Fruit fly (Drosophila melanogaster): ENCODE measurements around the gene CG42688.
A peak's percentile ranks its signal among the peaks of the same experiment; 100 is the strongest.

Gene CG42688

dm6 chr2L:19190195-19190594 lies 7.6 kb upstream of the CG42688 start, which contains the start of gene drl (continued):
- TF ChIP-seq Oli (tag; optimal IDR thresholded peaks at IDR 0.05) (no peak), CG18599 (GFP tag; optimal IDR thresholded peaks at IDR 0.05) (no peak), TFAM (GFP tag; optimal IDR thresholded peaks at IDR 0.05) (no peak), HHEX (GFP tag; optimal IDR thresholded peaks at IDR 0.05) (peak; percentile 44), wek (GFP tag; optimal IDR thresholded peaks at IDR 0.05) (peak; percentile 64), da (GFP tag; optimal IDR thresholded peaks at IDR 0.05) (no peak), croc (GFP tag; conservative IDR thresholded peaks at IDR 0.05) (no peak), BEAF-32 (GFP tag; optimal IDR thresholded peaks at IDR 0.05) (no peak), br (optimal IDR thresholded peaks at IDR 0.05) (no peak), sug (tag; optimal IDR thresholded peaks at IDR 0.05) (peak; percentile 15), Hr78 (GFP tag; optimal IDR thresholded peaks at IDR 0.05) (peak in 1 of 2 experiments; percentile 11), CG2202 (tag; optimal IDR thresholded peaks at IDR 0.05) (peak; percentile 0), slbo (GFP tag; IDR thresholded peaks at IDR 0.05) (no peak), HmgD (GFP tag; optimal IDR thresholded peaks at IDR 0.05) (peak; percentile 23), Optix (GFP tag; IDR thresholded peaks at IDR 0.05) (no peak), CG8359 (GFP tag; optimal IDR thresholded peaks at IDR 0.05; ENCODE audit: borderline replicate concordance) (peak; percentile 8), Drgx (GFP tag; IDR thresholded peaks at IDR 0.05) (0 out of 2 replicates have a peak, but pooled peaks have one; percentile 10), lilli (GFP tag; optimal IDR thresholded peaks at IDR 0.05) (peak; percentile 4), onecut (GFP tag; IDR thresholded peaks at IDR 0.05) (peak; percentile 27; the same call in 1 of the 2 replicates), chm (GFP tag; IDR thresholded peaks at IDR 0.05) (peak; percentile 93), CG15073 (GFP tag; optimal IDR thresholded peaks at IDR 0.05) (no peak), fd3F (GFP tag; optimal IDR thresholded peaks at IDR 0.05) (no peak), CG14860 (GFP tag; IDR thresholded peaks at IDR 0.05; ENCODE audit: partially characterized antibody) (no peak), z (GFP tag; IDR thresholded peaks at IDR 0.05) (no peak), eyg (GFP tag; optimal IDR thresholded peaks at IDR 0.05) (no peak), CG4282 (GFP tag; optimal IDR thresholded peaks at IDR 0.05) (no peak), D19A (tag; optimal IDR thresholded peaks at IDR 0.05) (peak; percentile 27), CG3995 (GFP tag; optimal IDR thresholded peaks at IDR 0.05) (no peak), tap (tag; optimal IDR thresholded peaks at IDR 0.05) (no peak), bsh (GFP tag; optimal IDR thresholded peaks at IDR 0.05) (peak in 1 of 2 experiments; percentile 27), so (GFP tag; IDR thresholded peaks at IDR 0.05) (peak; percentile 38; the same call in 1 of the 3 replicates), HLH3B (GFP tag; IDR thresholded peaks at IDR 0.05) (no peak)

DNA sequence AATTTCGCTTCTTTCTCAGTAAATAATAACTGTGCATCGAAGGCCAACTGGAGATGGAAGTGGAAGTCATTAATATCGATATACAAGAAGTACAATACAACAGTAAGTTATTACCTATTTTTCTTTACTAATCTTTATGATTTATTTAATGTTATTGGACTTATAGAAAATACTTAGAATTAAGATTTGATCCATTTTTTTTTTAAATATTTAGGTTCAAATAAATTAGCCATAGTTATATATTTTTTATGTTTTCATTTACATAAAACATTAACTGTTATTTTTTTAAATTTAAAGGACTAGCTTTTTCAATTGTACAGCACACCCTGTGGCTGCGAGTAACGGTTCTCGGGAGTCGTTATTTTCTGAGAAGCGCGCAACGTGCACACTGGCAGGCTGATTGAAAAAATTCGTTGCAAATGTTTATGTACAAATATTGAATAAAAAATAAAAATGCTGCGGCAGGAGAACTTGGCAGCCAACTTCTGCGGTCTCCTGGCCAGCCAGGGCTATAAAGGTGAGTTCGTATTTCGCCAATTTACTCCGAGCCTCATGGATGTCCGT lies 3.1 kb upstream of the CG42688 start, which contains the start of the genes gammaTub37C and pigeon:
Gene gammaTub37C (minus strand): TSS at position 51 of the 564 bp plus-strand sequence.
Gene pigeon (plus strand): TSS at position 368 of the 564 bp plus-strand sequence.
- TF ChIP-seq phol (tag; optimal IDR thresholded peaks at IDR 0.05) (peak; percentile 22), CG2116 (GFP tag; optimal IDR thresholded peaks at IDR 0.05) (peak; percentile 0), MESR4 (GFP tag; optimal IDR thresholded peaks at IDR 0.05) (peak; percentile 65), HmgZ (tag; optimal IDR thresholded peaks at IDR 0.05) (peak; percentile 15), CG14710 (tag; optimal IDR thresholded peaks at IDR 0.05) (peak; percentile 30), CG6765 (GFP tag; optimal IDR thresholded peaks at IDR 0.05) (no peak), gsb-n (tag; optimal IDR thresholded peaks at IDR 0.05) (peak; percentile 3), YL-1 (GFP tag; optimal IDR thresholded peaks at IDR 0.05) (peak; percentile 67), CG13424 (tag; optimal IDR thresholded peaks at IDR 0.05) (peak; percentile 2), CG4617 (GFP tag; optimal IDR thresholded peaks at IDR 0.05; ENCODE audit: borderline replicate concordance) (peak; percentile 84), CG17912 (GFP tag; optimal IDR thresholded peaks at IDR 0.05) (peak; percentile 1), stwl (tag; optimal IDR thresholded peaks at IDR 0.05) (peak; percentile 71), Med (GFP tag) (peak; percentile 77), CG9797 (GFP tag; optimal IDR thresholded peaks at IDR 0.05) (peak; percentile 74), CG11560 (tag; IDR thresholded peaks at IDR 0.05) (no peak), CG8290 (GFP tag; optimal IDR thresholded peaks at IDR 0.05) (no peak), CG8290 (tag; optimal IDR thresholded peaks at IDR 0.05) (peak in 1 of 2 experiments; percentile 42), CG17361 (GFP tag; IDR thresholded peaks at IDR 0.05) (0 out of 3 replicates have a peak, but pooled peaks have one; percentile 20), Ets97D (GFP tag; optimal IDR thresholded peaks at IDR 0.05) (peak; percentile 47), CG33213 (GFP tag; optimal IDR thresholded peaks at IDR 0.05) (peak; percentile 43)

Measured in whole organism, embryonic.